Fruit fly (Drosophila melanogaster) whole organism, embryonic: ENCODE data around the gene CG16710.

Source experiments
- BEAF-32 ChIP-seq: fragments of 200-800 bp; sonication (Bioruptor generic); optimal IDR thresholded peaks from 3 replicates; lab custom pipeline; 2017; ENCODE audit warnings: missing biosample characterization, missing genetic modification characterization, mild to moderate bottlenecking, moderate library complexity, missing genetic modification reagents
- Bgb ChIP-seq: fragments of 200-800 bp; sonication (Bioruptor generic); IDR thresholded peaks from 2 replicates; pipeline ENCODE4 v1.3.6; 2022; ENCODE audit warnings: missing biosample characterization, missing genetic modification characterization; ENCODE audit not compliant: partially characterized antibody
- CG10209 ChIP-seq: fragments of 200-800 bp; sonication (Bioruptor generic); optimal IDR thresholded peaks from 3 replicates; lab custom pipeline; 2017; ENCODE audit warnings: missing biosample characterization, mild to moderate bottlenecking, missing genetic modification characterization, missing genetic modification reagents
- CG10654 ChIP-seq: fragments of 200-800 bp; sonication (Bioruptor generic); optimal IDR thresholded peaks from 2 replicates; lab custom pipeline; 2016; ENCODE audit warnings: missing biosample characterization, missing genetic modification characterization
- CG12071 ChIP-seq: fragments of 200-800 bp; sonication (Bioruptor generic); optimal IDR thresholded peaks from 3 replicates; lab custom pipeline; 2018; ENCODE audit warnings: missing biosample characterization, mild to moderate bottlenecking, missing genetic modification characterization
- CG13424 ChIP-seq: fragments of 200-800 bp; sonication (Bioruptor generic); optimal IDR thresholded peaks from 2 replicates; lab custom pipeline; 2019; ENCODE audit warnings: missing biosample characterization, mild to moderate bottlenecking, missing genetic modification characterization, moderate library complexity
- CG15073 ChIP-seq: fragments of 200-800 bp; sonication (Bioruptor generic); optimal IDR thresholded peaks from 2 replicates; lab custom pipeline; 2016; ENCODE audit warnings: missing biosample characterization, missing genetic modification characterization
- CG15269 ChIP-seq: fragments of 200-800 bp; sonication (Bioruptor generic); optimal IDR thresholded peaks from 2 replicates; lab custom pipeline; 2018; ENCODE audit warnings: missing biosample characterization, mild to moderate bottlenecking, missing genetic modification characterization, moderate library complexity
- CG17359 ChIP-seq: fragments of 200-800 bp; sonication (Bioruptor generic); optimal IDR thresholded peaks from 3 replicates; lab custom pipeline; 2018; ENCODE audit warnings: missing biosample characterization, mild to moderate bottlenecking, missing genetic modification characterization, moderate library complexity
- CG1832 ChIP-seq: fragments of 200-800 bp; sonication (Bioruptor generic); optimal IDR thresholded peaks from 2 replicates; lab custom pipeline; 2017; ENCODE audit warnings: missing biosample characterization, mild to moderate bottlenecking, missing genetic modification characterization, inconsistent platforms
- CG31224 ChIP-seq: fragments of 200-800 bp; sonication (Bioruptor generic); IDR thresholded peaks from 2 replicates; pipeline ENCODE4 v1.3.6; 2022; ENCODE audit warnings: missing biosample characterization, missing genetic modification characterization
- CG32532 ChIP-seq: fragments of 200-800 bp; sonication (Bioruptor generic); IDR thresholded peaks from 2 replicates; pipeline ENCODE4 v1.3.6; 2022; ENCODE audit warnings: missing biosample characterization, missing genetic modification characterization
- CG43689 ChIP-seq: fragments of 200-800 bp; sonication (Bioruptor generic); IDR thresholded peaks from 2 replicates; pipeline ENCODE4 v1.3.6; 2022; ENCODE audit warnings: missing biosample characterization, missing genetic modification characterization
- CG5180 ChIP-seq: fragments of 200-800 bp; sonication (Bioruptor generic); optimal IDR thresholded peaks from 3 replicates; lab custom pipeline; 2017; ENCODE audit warnings: missing biosample characterization, missing genetic modification characterization, mild to moderate bottlenecking, moderate library complexity, missing genetic modification reagents
- CG5953 ChIP-seq: fragments of 200-800 bp; sonication (Bioruptor generic); IDR thresholded peaks from 2 replicates; pipeline ENCODE4 v1.3.6; 2022; ENCODE audit warnings: missing biosample characterization, missing genetic modification characterization
- CG9609 ChIP-seq: fragments of 200-800 bp; sonication (Bioruptor generic); optimal IDR thresholded peaks from 3 replicates; lab custom pipeline; 2016; ENCODE audit warnings: missing biosample characterization, missing genetic modification characterization
- Dfd ChIP-seq, 2 experiments: fragments of >200 bp; optimal IDR thresholded peaks; 2 replicates each; lab custom pipeline; 2017; ENCODE audit warnings: missing biosample characterization in 2 of 2, missing genetic modification characterization in 2 of 2
- Drgx ChIP-seq: fragments of 200-800 bp; sonication (Bioruptor generic); IDR thresholded peaks from 2 replicates; pipeline ENCODE4 v1.3.6; 2022; ENCODE audit warnings: missing biosample characterization, missing genetic modification characterization
- E2f1 ChIP-seq: fragments of 200-800 bp; sonication (Bioruptor generic); IDR thresholded peaks from 2 replicates; pipeline ENCODE4 v1.3.6; 2022; ENCODE audit warnings: missing biosample characterization, missing genetic modification characterization
- Fer1 ChIP-seq: fragments of 200-800 bp; sonication (Bioruptor generic); optimal IDR thresholded peaks from 2 replicates; lab custom pipeline; 2017; ENCODE audit warnings: missing biosample characterization, mild to moderate bottlenecking, missing genetic modification characterization
- GATAe ChIP-seq: fragments of 200-800 bp; sonication (Bioruptor generic); conservative IDR thresholded peaks from 2 replicates; pipeline ENCODE4 v1.3.6; 2022; ENCODE audit warnings: missing biosample characterization, missing genetic modification characterization
- Hmr ChIP-seq: fragments of 200-800 bp; sonication (Bioruptor generic); optimal IDR thresholded peaks from 3 replicates; lab custom pipeline; 2017; ENCODE audit warnings: mild to moderate bottlenecking, missing biosample characterization, missing genetic modification reagents, missing genetic modification characterization
- Jarid2 ChIP-seq: fragments of 200-800 bp; sonication (Bioruptor generic); optimal IDR thresholded peaks from 3 replicates; lab custom pipeline; 2017; ENCODE audit warnings: mild to moderate bottlenecking, missing biosample characterization, missing genetic modification reagents, missing genetic modification characterization
- Med ChIP-seq: fragments of 200-800 bp; sonication (Bioruptor generic); peaks from one replicate; lab custom pipeline; 2016; ENCODE audit warnings: missing biosample characterization, missing genetic modification characterization, mild to moderate bottlenecking, inconsistent platforms, moderate library complexity
- Ravus ChIP-seq: fragments of 200-800 bp; sonication (Bioruptor generic); IDR thresholded peaks from 2 replicates; pipeline ENCODE4 v1.3.6; 2022; ENCODE audit warnings: missing biosample characterization, missing genetic modification characterization
- Sox100B ChIP-seq: fragments of 200-800 bp; sonication (Bioruptor generic); optimal IDR thresholded peaks from 3 replicates; lab custom pipeline; 2018; ENCODE audit warnings: missing biosample characterization, mild to moderate bottlenecking, missing genetic modification characterization
- amos ChIP-seq: fragments of 200-800 bp; sonication (Bioruptor generic); IDR thresholded peaks from 2 replicates; pipeline ENCODE4 v1.3.6; 2022; ENCODE audit warnings: missing biosample characterization, missing genetic modification characterization; ENCODE audit not compliant: partially characterized antibody
- chn ChIP-seq: fragments of 200-800 bp; sonication (Bioruptor generic); optimal IDR thresholded peaks from 2 replicates; lab custom pipeline; 2016; ENCODE audit warnings: missing biosample characterization, missing genetic modification characterization
- corto ChIP-seq: fragments of 200-800 bp; sonication (Bioruptor generic); optimal IDR thresholded peaks from 2 replicates; lab custom pipeline; 2016; ENCODE audit warnings: missing biosample characterization, mild to moderate bottlenecking, missing genetic modification characterization, moderate library complexity
- croc ChIP-seq: fragments of 200-800 bp; sonication (Bioruptor generic); conservative IDR thresholded peaks from 3 replicates; pipeline ENCODE4 v1.3.6; 2022; ENCODE audit warnings: missing biosample characterization, missing genetic modification characterization
- eve ChIP-seq, 2 experiments: fragments of >200 bp; optimal IDR thresholded peaks; 2 replicates each; lab custom pipeline; 2017; ENCODE audit warnings: missing biosample characterization in 2 of 2, missing genetic modification characterization in 2 of 2
- exex ChIP-seq: fragments of 200-800 bp; sonication (Bioruptor generic); optimal IDR thresholded peaks from 4 replicates; lab custom pipeline; 2018; ENCODE audit warnings: missing biosample characterization, mild to moderate bottlenecking, missing genetic modification characterization, moderate library complexity
- fd3F ChIP-seq: fragments of 200-800 bp; sonication (Bioruptor generic); optimal IDR thresholded peaks from 2 replicates; lab custom pipeline; 2018; ENCODE audit warnings: missing biosample characterization, mild to moderate bottlenecking, missing genetic modification characterization, moderate library complexity
- hbn ChIP-seq: fragments of 200-800 bp; sonication (Bioruptor generic); IDR thresholded peaks from 2 replicates; pipeline ENCODE4 v1.3.6; 2022; ENCODE audit warnings: missing biosample characterization, missing genetic modification characterization; ENCODE audit not compliant: partially characterized antibody
- her ChIP-seq: fragments of 200-800 bp; sonication (Bioruptor generic); optimal IDR thresholded peaks from 2 replicates; lab custom pipeline; 2016; ENCODE audit warnings: missing biosample characterization, missing genetic modification characterization
- kay ChIP-seq: fragments of 200-800 bp; sonication (Bioruptor generic); optimal IDR thresholded peaks from 2 replicates; lab custom pipeline; 2016; ENCODE audit warnings: missing biosample characterization, missing genetic modification characterization
- knrl ChIP-seq: fragments of 200-800 bp; sonication (Bioruptor generic); IDR thresholded peaks from 3 replicates; pipeline ENCODE4 v1.3.6; 2022; ENCODE audit warnings: missing biosample characterization, missing genetic modification characterization; ENCODE audit not compliant: partially characterized antibody
- lmd ChIP-seq: fragments of 200-800 bp; sonication (Bioruptor generic); IDR thresholded peaks from 2 replicates; pipeline ENCODE4 v1.3.6; 2022; ENCODE audit warnings: missing biosample characterization, missing genetic modification characterization
- luna ChIP-seq: fragments of 200-800 bp; sonication (Bioruptor generic); optimal IDR thresholded peaks from 2 replicates; lab custom pipeline; 2016; ENCODE audit warnings: missing biosample characterization, missing genetic modification characterization
- mld ChIP-seq: fragments of 200-800 bp; sonication (Bioruptor generic); IDR thresholded peaks from 3 replicates; pipeline ENCODE4 v1.3.6; 2022; ENCODE audit warnings: missing biosample characterization, missing genetic modification characterization; ENCODE audit not compliant: partially characterized antibody
- ranshi ChIP-seq: fragments of 200-800 bp; sonication (Bioruptor generic); IDR thresholded peaks from 2 replicates; pipeline ENCODE4 v1.3.6; 2022; ENCODE audit warnings: missing biosample characterization, missing genetic modification characterization
- sim ChIP-seq: fragments of 200-800 bp; sonication (Bioruptor generic); IDR thresholded peaks from 2 replicates; pipeline ENCODE4 v1.3.6; 2022; ENCODE audit warnings: missing biosample characterization, missing genetic modification characterization
- so ChIP-seq: fragments of 200-800 bp; sonication (Bioruptor generic); IDR thresholded peaks from 3 replicates; pipeline ENCODE4 v1.3.6; 2022; ENCODE audit warnings: missing biosample characterization, missing genetic modification characterization
- zen ChIP-seq: fragments of 200-800 bp; sonication (Bioruptor generic); optimal IDR thresholded peaks from 3 replicates; lab custom pipeline; 2018; ENCODE audit warnings: missing biosample characterization, mild to moderate bottlenecking, missing genetic modification characterization, moderate library complexity

Gene CG16710

DNA sequence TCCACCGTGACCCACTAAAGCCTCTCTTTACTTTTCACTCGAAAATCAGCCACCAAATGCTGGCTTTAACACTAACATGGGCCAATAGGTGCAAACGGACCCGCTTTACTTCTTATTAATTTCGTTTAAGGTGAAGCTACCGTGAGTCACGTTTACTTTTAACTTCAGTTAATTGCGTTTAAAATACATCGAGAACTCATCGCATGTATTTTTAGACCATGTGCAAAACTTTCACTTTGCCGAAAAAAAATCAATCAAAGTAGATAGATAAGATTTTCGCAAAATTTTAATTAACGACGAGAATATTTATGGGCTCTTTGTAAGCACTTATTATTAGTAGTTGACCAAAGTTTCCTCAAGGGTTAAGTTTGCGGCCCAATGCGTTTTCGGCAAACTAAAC, 7.9 kb upstream of the CG16710 start:
- TF ChIP-seq Dfd (GFP tag; optimal IDR thresholded peaks at IDR 0.05; lab: Kevin White, UChicago): no peak

DNA sequence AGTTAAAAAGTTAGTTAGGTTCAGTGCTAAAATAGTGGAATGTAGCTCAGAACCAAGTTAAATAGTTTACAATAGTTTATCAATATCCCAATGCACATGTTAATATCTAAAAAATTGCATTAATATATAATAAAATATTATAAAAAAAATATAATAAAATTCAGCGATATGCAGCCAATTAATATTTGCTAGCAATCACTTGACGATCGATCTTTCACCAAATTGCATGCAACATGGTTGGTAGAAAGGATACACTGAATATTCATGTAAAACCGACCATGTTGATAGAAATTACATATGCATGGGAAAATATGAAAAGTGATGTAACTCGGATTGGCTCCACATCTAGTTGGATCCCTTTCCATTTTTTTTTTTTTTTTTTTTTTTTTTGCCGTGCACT, 6.7 kb upstream of the CG16710 start:
- no peak for TF ChIP-seq croc (GFP tag; lab: Robert Waterston, UW)
- TF ChIP-seq exex (tag; lab: Kevin White, UChicago): no peak
- no peak for TF ChIP-seq Bgb
- TF ChIP-seq CG31224 (GFP tag; lab: Robert Waterston, UW): no peak
- TF ChIP-seq CG12071 (GFP tag; lab: Kevin White, UChicago): no peak
- no peak for TF ChIP-seq ranshi (GFP tag; lab: Robert Waterston, UW)
- TF ChIP-seq, all 482 proteins: peak for 0

DNA sequence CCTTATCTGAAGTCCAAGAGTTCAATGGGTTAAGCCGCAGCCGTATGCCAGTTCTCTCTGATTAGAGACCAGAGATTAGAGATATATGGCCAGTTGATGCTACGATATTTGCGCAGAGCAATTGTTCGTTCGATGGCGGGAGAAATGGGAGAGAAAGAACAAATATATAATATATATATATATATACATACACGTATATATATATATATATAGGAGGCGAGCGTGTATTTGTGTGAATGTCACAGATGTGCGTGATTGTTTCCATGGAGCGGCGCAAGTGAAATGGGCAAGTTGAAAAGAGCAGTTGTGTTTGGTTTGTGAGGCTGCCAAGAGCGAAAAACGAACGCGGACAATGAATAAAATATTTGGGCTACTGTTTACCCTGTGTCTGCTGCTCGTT, 5.2 kb upstream of the CG16710 start, which contains the start of gene GILT3:
GILT3 (plus strand) TSS at position 301 of the 400 bp plus-strand sequence.
- TF ChIP-seq CG32532: 0 out of 2 replicates have a peak, but pooled peaks have one; percentile 25
- no peak for TF ChIP-seq CG15269 (tag; lab: Kevin White, UChicago)
- TF ChIP-seq sim (GFP tag; lab: Robert Waterston, UW): no peak
- no peak for TF ChIP-seq her (GFP tag; lab: Kevin White, UChicago)
- no peak for TF ChIP-seq lmd (GFP tag; lab: Robert Waterston, UW)
- TF ChIP-seq CG9609 (GFP tag; lab: Kevin White, UChicago): no peak
- TF ChIP-seq Med (GFP tag; lab: Kevin White, UChicago): peak; percentile 6
- TF ChIP-seq CG5953 (GFP tag; lab: Robert Waterston, UW): no peak
- no peak for TF ChIP-seq E2f1 (GFP tag; lab: Robert Waterston, UW)
- TF ChIP-seq zen (tag; lab: Kevin White, UChicago): no peak
- TF ChIP-seq fd3F (GFP tag; lab: Kevin White, UChicago): no peak
- TF ChIP-seq GATAe (GFP tag; lab: Robert Waterston, UW): no peak

DNA sequence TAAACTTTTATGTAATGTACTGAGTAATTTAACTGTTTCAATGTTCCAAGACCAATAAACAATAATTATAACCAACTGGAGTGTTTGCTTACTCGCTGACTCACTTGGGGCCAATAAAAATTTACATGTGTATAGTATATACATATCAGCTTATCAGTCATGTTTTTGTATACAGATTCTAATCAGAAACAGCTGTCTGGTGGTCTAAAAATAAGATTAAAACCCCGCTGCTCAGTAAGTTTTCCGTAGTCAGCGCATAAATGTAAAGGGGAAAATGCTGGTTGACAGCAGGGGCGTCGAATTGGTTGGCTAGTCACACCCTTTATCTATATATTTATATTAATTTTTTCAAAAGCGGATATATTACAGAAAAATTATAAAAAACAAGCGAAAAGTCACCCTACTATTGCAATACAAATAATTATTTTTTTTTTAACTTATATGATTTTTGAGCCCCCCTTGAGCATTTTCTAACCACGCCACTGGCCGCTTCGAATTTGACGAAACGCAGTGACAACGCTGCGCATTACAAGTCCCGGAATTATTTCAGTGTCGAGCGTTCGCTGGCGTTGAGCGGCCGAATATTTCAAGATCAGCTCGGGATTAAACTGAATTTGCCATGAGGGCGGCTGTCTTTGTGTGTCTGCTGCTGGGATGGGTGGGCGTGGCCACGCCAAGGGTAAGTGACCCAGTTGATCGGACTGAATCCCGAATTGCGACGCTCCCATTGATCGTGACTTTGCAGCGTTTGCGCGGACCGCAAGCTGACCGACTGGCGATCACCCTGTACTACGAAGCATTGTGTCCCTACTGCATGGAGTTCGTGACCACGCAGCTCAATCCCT, 3.7 kb upstream of the CG16710 start, which contains the start of gene GILT2:
GILT2 (plus strand) TSS at position 547 of the 845 bp plus-strand sequence.
- peak; percentile 83 for TF ChIP-seq Ravus
- peak; percentile 55 for TF ChIP-seq corto
- peak; percentile 62 for TF ChIP-seq chn (GFP tag; lab: Kevin White, UChicago)
- TF ChIP-seq CG13424 (tag; lab: Kevin White, UChicago): peak; percentile 95
- TF ChIP-seq CG17359 (tag; lab: Kevin White, UChicago): peak; percentile 94
- peak; percentile 78 for TF ChIP-seq CG10654
- TF ChIP-seq knrl (GFP tag; lab: Robert Waterston, UW): no peak
- peak; percentile 92 for TF ChIP-seq so (GFP tag; lab: Robert Waterston, UW)
- peak; percentile 1 for TF ChIP-seq BEAF-32 (GFP tag; lab: Kevin White, UChicago)
- no peak for TF ChIP-seq hbn (GFP tag; lab: Robert Waterston, UW)
- peak; percentile 43; the same call in 1 of the 2 replicates for TF ChIP-seq Drgx (GFP tag; lab: Robert Waterston, UW)
- no peak for TF ChIP-seq luna (GFP tag; lab: Kevin White, UChicago)
- peak; percentile 91 for TF ChIP-seq Sox100B (GFP tag; lab: Kevin White, UChicago)
- no peak for TF ChIP-seq amos
- peak; percentile 15 for TF ChIP-seq CG15073
- peak; percentile 76 for TF ChIP-seq kay (GFP tag; lab: Kevin White, UChicago)
- peak; percentile 51; the same call in 1 of the 2 replicates for TF ChIP-seq CG43689 (GFP tag; lab: Robert Waterston, UW)
- peak; percentile 91 for TF ChIP-seq CG10209 (GFP tag; lab: Kevin White, UChicago)
- TF ChIP-seq Hmr (GFP tag; lab: Kevin White, UChicago): peak; percentile 87
- TF ChIP-seq CG1832 (GFP tag; lab: Kevin White, UChicago): no peak
- TF ChIP-seq CG5180: peak; percentile 83
- no peak for TF ChIP-seq eve (GFP tag; optimal IDR thresholded peaks at IDR 0.05; lab: Kevin White, UChicago)
- no peak for TF ChIP-seq mld (GFP tag; lab: Robert Waterston, UW)
- TF ChIP-seq Fer1: peak; percentile 95
- peak; percentile 71 for TF ChIP-seq Jarid2 (GFP tag; lab: Kevin White, UChicago)
